Worm (Caenorhabditis elegans) whole organism, young adult: ENCODE measurements around the gene R02D5.8.

Source experiments
- Y95B8A.8 ChIP-seq: fragments of 200-800 bp; sonication (Bioruptor generic); IDR thresholded peaks from 2 replicates; pipeline ENCODE4 v1.3.6; 2022; ENCODE audit warnings: missing genetic modification reagents, missing genetic modification characterization, missing compliant biosample characterization
- tlf-1 ChIP-seq: fragments of 200-800 bp; sonication (Bioruptor generic); optimal IDR thresholded peaks from 2 replicates; lab custom pipeline; 2018; ENCODE audit warnings: mild to moderate bottlenecking, missing genetic modification characterization, missing compliant biosample characterization

ce11 chrV:14484582-14484981, 34.6 kb downstream of the R02D5.8 start, which contains the start of gene R02D5.4:
- TF ChIP-seq Y95B8A.8 (GFP tag; lab: Robert Waterston, UW) (no peak), tlf-1 (GFP tag; lab: Kevin White, UChicago) (no peak)
